Worm (Caenorhabditis elegans) whole organism, young adult: ENCODE data around the gene srlf-15.
A peak's percentile ranks its signal among the peaks of the same experiment; 100 is the strongest.

ENCODE experiments used
- B0019.2 ChIP-seq: fragments of 200-800 bp; sonication (Bioruptor generic); conservative IDR thresholded peaks from 2 replicates; pipeline ENCODE4 v1.3.6; 2022; ENCODE audit warnings: missing genetic modification reagents, missing genetic modification characterization, missing compliant biosample characterization
- B0261.1 ChIP-seq: sonication (generic microtip); optimal IDR thresholded peaks from 2 replicates; lab custom pipeline; 2016; ENCODE audit warnings: mild to moderate bottlenecking, missing genetic modification characterization, moderate library complexity, missing compliant biosample characterization
- B0336.3 ChIP-seq: fragments of 200-800 bp; sonication (Bioruptor generic); IDR thresholded peaks from 2 replicates; pipeline ENCODE4 v1.3.6; 2022; ENCODE audit warnings: missing genetic modification characterization, missing compliant biosample characterization
- C17E4.6 ChIP-seq: fragments of 200-800 bp; sonication (Bioruptor generic); IDR thresholded peaks from 2 replicates; pipeline ENCODE4 v1.3.6; 2022; ENCODE audit warnings: missing genetic modification reagents, missing genetic modification characterization, missing compliant biosample characterization
- F23B12.7 ChIP-seq: sonication (generic microtip); optimal IDR thresholded peaks from 2 replicates; lab custom pipeline; 2017; ENCODE audit warnings: missing genetic modification characterization, mild to moderate bottlenecking, missing compliant biosample characterization, antibody characterized with exemption, moderate library complexity; ENCODE audit not compliant: insufficient read depth
- F33H1.4 ChIP-seq: fragments of 200-800 bp; sonication (Bioruptor generic); IDR thresholded peaks from 2 replicates; pipeline ENCODE4 v1.3.6; 2022; ENCODE audit warnings: missing genetic modification reagents, missing genetic modification characterization, missing compliant biosample characterization
- F39B2.1 ChIP-seq: fragments of 200-800 bp; sonication (Bioruptor generic); IDR thresholded peaks from 2 replicates; pipeline ENCODE4 v1.3.6; 2022; ENCODE audit warnings: missing genetic modification reagents, missing genetic modification characterization, missing compliant biosample characterization
- athp-1 ChIP-seq: sonication (generic microtip); optimal IDR thresholded peaks from 2 replicates; lab custom pipeline; 2017; ENCODE audit warnings: mild to moderate bottlenecking, missing genetic modification characterization, missing compliant biosample characterization
- ccch-3 ChIP-seq: fragments of 200-800 bp; sonication (Bioruptor generic); optimal IDR thresholded peaks from 2 replicates; lab custom pipeline; 2018; ENCODE audit warnings: mild to moderate bottlenecking, missing genetic modification characterization, missing compliant biosample characterization
- ceh-58 ChIP-seq: fragments of 200-800 bp; sonication (Bioruptor generic); IDR thresholded peaks from 2 replicates; pipeline ENCODE4 v1.3.6; 2022; ENCODE audit warnings: missing genetic modification characterization, missing compliant biosample characterization
- ceh-79 ChIP-seq: sonication (generic microtip); optimal IDR thresholded peaks from 2 replicates; lab custom pipeline; 2017; ENCODE audit warnings: mild to moderate bottlenecking, missing genetic modification characterization, missing compliant biosample characterization
- dpl-1 ChIP-seq: fragments of 150-350 bp; optimal IDR thresholded peaks from 2 replicates; lab custom pipeline; 2014; ENCODE audit warnings: missing biosample characterization, missing genetic modification reagents, missing genetic modification characterization
- egrh-3 ChIP-seq: fragments of 200-800 bp; sonication (Bioruptor generic); IDR thresholded peaks from 2 replicates; pipeline ENCODE4 v1.3.6; 2022; ENCODE audit warnings: missing genetic modification reagents, missing genetic modification characterization, missing compliant biosample characterization
- gei-17 ChIP-seq: fragments of 200-800 bp; sonication (Bioruptor generic); optimal IDR thresholded peaks from 2 replicates; lab custom pipeline; 2018; ENCODE audit warnings: mild to moderate bottlenecking, missing genetic modification characterization, missing compliant biosample characterization
- him-1 ChIP-seq: sonication (generic microtip); optimal IDR thresholded peaks from 2 replicates; lab custom pipeline; 2016; ENCODE audit warnings: missing genotype, missing genetic modification reagents, missing genetic modification characterization, missing compliant biosample characterization
- hmg-1.2 ChIP-seq: fragments of 200-800 bp; sonication (Bioruptor generic); IDR thresholded peaks from 2 replicates; pipeline ENCODE4 v1.3.6; 2022; ENCODE audit warnings: missing genetic modification reagents, missing genetic modification characterization, missing compliant biosample characterization
- let-607 ChIP-seq, 2 experiments: fragments of 200-800 bp in 1 of 2; sonication (Bioruptor generic) in 1 of 2; sonication (generic microtip) in 1 of 2; optimal IDR thresholded peaks; 2 replicates each; lab custom pipeline; 2016 to 2018; ENCODE audit warnings: mild to moderate bottlenecking in 2 of 2, missing compliant biosample characterization in 2 of 2, missing genetic modification characterization in 2 of 2, moderate library complexity in 2 of 2, missing genotype in 1 of 2
- lin-26 ChIP-seq: fragments of 200-800 bp; sonication (Bioruptor generic); IDR thresholded peaks from 2 replicates; pipeline ENCODE4 v1.3.6; 2022; ENCODE audit warnings: missing genetic modification reagents, missing genetic modification characterization, missing compliant biosample characterization
- lin-35 ChIP-seq, 3 experiments: fragments of 150-350 bp in 2 of 3; sonication (generic microtip) in 1 of 3; optimal IDR thresholded peaks; 2 replicates each; lab custom pipeline; 2014 to 2018; ENCODE audit warnings: missing biosample characterization in 3 of 3, missing genetic modification characterization in 3 of 3, missing genetic modification reagents in 3 of 3
- lin-40 ChIP-seq: sonication (generic microtip); optimal IDR thresholded peaks from 2 replicates; lab custom pipeline; 2016; ENCODE audit warnings: missing genetic modification characterization, mild to moderate bottlenecking, missing compliant biosample characterization, missing genotype, missing genetic modification reagents
- lin-54 ChIP-seq: fragments of 200-800 bp; sonication (Bioruptor generic); optimal IDR thresholded peaks from 2 replicates; lab custom pipeline; 2018; ENCODE audit warnings: mild to moderate bottlenecking, missing genetic modification characterization, missing compliant biosample characterization
- lsy-27 ChIP-seq: sonication (generic microtip); optimal IDR thresholded peaks from 2 replicates; lab custom pipeline; 2017; ENCODE audit warnings: missing genetic modification characterization, mild to moderate bottlenecking, missing compliant biosample characterization, antibody characterized with exemption, missing genotype, borderline replicate concordance; ENCODE audit not compliant: insufficient read depth
- mcd-1 ChIP-seq: fragments of 200-800 bp; sonication (Bioruptor generic); IDR thresholded peaks from 2 replicates; pipeline ENCODE4 v1.3.6; 2022; ENCODE audit warnings: missing genetic modification reagents, missing genetic modification characterization, missing compliant biosample characterization
- mel-28 ChIP-seq: sonication (generic microtip); optimal IDR thresholded peaks from 2 replicates; lab custom pipeline; 2016; ENCODE audit warnings: borderline replicate concordance, mild to moderate bottlenecking, missing genetic modification characterization, missing compliant biosample characterization
- nhr-27 ChIP-seq: fragments of 200-800 bp; sonication (Bioruptor generic); optimal IDR thresholded peaks from 2 replicates; lab custom pipeline; 2018; ENCODE audit warnings: mild to moderate bottlenecking, missing genetic modification characterization, moderate library complexity, missing compliant biosample characterization
- nhr-80 ChIP-seq: sonication (generic microtip); optimal IDR thresholded peaks from 2 replicates; lab custom pipeline; 2016; ENCODE audit warnings: missing genetic modification characterization, missing compliant biosample characterization
- snpc-3.4 ChIP-seq: sonication (generic microtip); optimal IDR thresholded peaks from 2 replicates; lab custom pipeline; 2017; ENCODE audit warnings: missing genetic modification characterization, mild to moderate bottlenecking, missing compliant biosample characterization, antibody characterized with exemption, moderate library complexity, missing genotype, missing genetic modification reagents
- tbp1 ChIP-seq: fragments of 200-800 bp; sonication (Bioruptor generic); optimal IDR thresholded peaks from 2 replicates; lab custom pipeline; 2018; ENCODE audit warnings: mild to moderate bottlenecking, missing genetic modification characterization, missing compliant biosample characterization
- tlf-1 ChIP-seq: fragments of 200-800 bp; sonication (Bioruptor generic); optimal IDR thresholded peaks from 2 replicates; lab custom pipeline; 2018; ENCODE audit warnings: mild to moderate bottlenecking, missing genetic modification characterization, missing compliant biosample characterization
- zfh-2 ChIP-seq: fragments of 200-800 bp; sonication (Bioruptor generic); conservative IDR thresholded peaks from 2 replicates; pipeline ENCODE4 v1.3.6; 2022; ENCODE audit warnings: missing genetic modification reagents, missing genetic modification characterization, missing compliant biosample characterization
- ztf-28 ChIP-seq: fragments of 200-800 bp; sonication (Bioruptor generic); IDR thresholded peaks from 2 replicates; pipeline ENCODE4 v1.3.6; 2022; ENCODE audit warnings: missing genetic modification reagents, missing genetic modification characterization, missing compliant biosample characterization
- ztf-3 ChIP-seq: fragments of 200-800 bp; sonication (Bioruptor generic); optimal IDR thresholded peaks from 2 replicates; lab custom pipeline; 2018; ENCODE audit warnings: mild to moderate bottlenecking, missing genetic modification characterization, missing compliant biosample characterization

The srlf-15 gene

ce11 chrII:11035774-11036173, at the start of gene srlf-15:
TSS of gene srlf-15 (plus strand) at chrII:11036074.
- TF ChIP-seq zfh-2 (GFP tag; lab: Robert Waterston, UW) (no peak), C17E4.6 (GFP tag; lab: Robert Waterston, UW) (no peak), B0261.1 (no peak), nhr-80 (tag; lab: Kevin White, UChicago) (no peak), ccch-3 (GFP tag; lab: Kevin White, UChicago) (no peak)
- TF ChIP-seq, all 124 proteins: peak for 0

ce11 chrII:10986461-10987090, 49.3 kb upstream of the srlf-15 start:
- TF ChIP-seq zfh-2 (GFP tag; lab: Robert Waterston, UW) (0 out of 2 replicates have a peak, but pooled peaks have one; percentile 49), snpc-3.4 (tag; lab: Kevin White, UChicago) (no peak), lin-54 (GFP tag; lab: Kevin White, UChicago) (no peak)

- TF ChIP-seq F39B2.1 (GFP tag; lab: Robert Waterston, UW) (no peak), lsy-27 (no peak), mel-28 (tag; lab: Kevin White, UChicago) (no peak), lin-26 (no peak), B0019.2 (GFP tag; lab: Robert Waterston, UW) (no peak), let-607 (tag; optimal IDR thresholded peaks at IDR 0.05; lab: Kevin White, UChicago) (no peak), tbp1 (GFP tag; lab: Kevin White, UChicago) (no peak), ztf-28 (GFP tag; lab: Robert Waterston, UW) (no peak), tlf-1 (GFP tag; lab: Kevin White, UChicago) (no peak), nhr-27 (tag; lab: Kevin White, UChicago) (no peak), lin-35 (GFP tag; optimal IDR thresholded peaks at IDR 0.05; lab: Kevin White, UChicago) (no peak)
- TF ChIP-seq, all 124 proteins: peak for 0
These were observed 47.3 kb upstream of the srlf-15 start for ce11 chrII:10988575-10988974.

ce11 chrII:10989180-10989579, 46.7 kb upstream of the srlf-15 start:
- TF ChIP-seq hmg-1.2 (no peak), lin-54 (GFP tag; lab: Kevin White, UChicago) (no peak), ceh-79 (tag; lab: Kevin White, UChicago) (no peak), athp-1 (tag; lab: Kevin White, UChicago) (no peak), lin-40 (tag; lab: Kevin White, UChicago) (no peak), ceh-58 (GFP tag; lab: Robert Waterston, UW) (no peak), zfh-2 (GFP tag; lab: Robert Waterston, UW) (no peak), egrh-3 (GFP tag; lab: Robert Waterston, UW) (no peak), mcd-1 (GFP tag; lab: Robert Waterston, UW) (no peak), F33H1.4 (no peak), him-1 (no peak), B0336.3 (GFP tag; lab: Robert Waterston, UW) (no peak), dpl-1 (GFP tag; lab: Kevin White, UChicago) (no peak), gei-17 (GFP tag; lab: Kevin White, UChicago) (no peak), F23B12.7 (tag; lab: Kevin White, UChicago) (no peak), ztf-3 (no peak), nhr-27 (tag; lab: Kevin White, UChicago) (no peak)
